Worm (Caenorhabditis elegans) whole organism, early embryonic: ENCODE measurements around the gene far-8.

Source experiments
- F13C5.2 ChIP-seq: sonication (generic microtip); optimal IDR thresholded peaks from 2 replicates; lab custom pipeline; 2017; ENCODE audit warnings: mild to moderate bottlenecking, missing genetic modification characterization, inconsistent platforms, missing compliant biosample characterization
- aly-1 ChIP-seq: sonication (generic microtip); optimal IDR thresholded peaks from 2 replicates; lab custom pipeline; 2016; ENCODE audit warnings: missing genetic modification characterization, missing compliant biosample characterization
- ama-1 ChIP-seq: fragments of 150-350 bp; optimal IDR thresholded peaks from 2 replicates; lab custom pipeline; 2014
- ceh-13 ChIP-seq: fragments of 200-800 bp; sonication (Bioruptor generic); optimal IDR thresholded peaks from 2 replicates; lab custom pipeline; 2018; ENCODE audit warnings: mild to moderate bottlenecking, missing genetic modification characterization, missing compliant biosample characterization
- ceh-36 ChIP-seq: sonication (generic microtip); optimal IDR thresholded peaks from 2 replicates; lab custom pipeline; 2016; ENCODE audit warnings: missing genetic modification characterization, inconsistent platforms, missing compliant biosample characterization
- flt-1 ChIP-seq: fragments of 200-800 bp; sonication (Bioruptor generic); IDR thresholded peaks from 2 replicates; pipeline ENCODE4 v1.3.6; 2022; ENCODE audit warnings: missing genetic modification characterization, missing compliant biosample characterization
- hnd-1 ChIP-seq: sonication (generic microtip); optimal IDR thresholded peaks from 2 replicates; lab custom pipeline; 2016; ENCODE audit warnings: missing genetic modification characterization, missing compliant biosample characterization
- scrt-1 ChIP-seq: fragments of 200-800 bp; sonication (Bioruptor generic); IDR thresholded peaks from 2 replicates; pipeline ENCODE4 v1.3.6; 2022; ENCODE audit warnings: missing genetic modification characterization, missing compliant biosample characterization
- tbx-11 ChIP-seq: fragments of 200-800 bp; sonication (Bioruptor generic); IDR thresholded peaks from 2 replicates; pipeline ENCODE4 v1.3.6; 2022; ENCODE audit warnings: missing genetic modification characterization, missing compliant biosample characterization
- tbx-37 ChIP-seq: fragments of 200-800 bp; sonication (Bioruptor generic); conservative IDR thresholded peaks from 2 replicates; pipeline ENCODE4 v1.3.6; 2022; ENCODE audit warnings: missing genetic modification reagents, missing genetic modification characterization, missing compliant biosample characterization
- tra-4 ChIP-seq: sonication (generic microtip); optimal IDR thresholded peaks from 2 replicates; lab custom pipeline; 2017; ENCODE audit warnings: missing genetic modification characterization, missing compliant biosample characterization

ce11 chrIII:802041-802440, 40.7 kb upstream of the far-8 start:
- no peak for TF ChIP-seq F13C5.2 (tag; lab: Kevin White, UChicago)
- TF ChIP-seq tbx-37 (GFP tag; lab: Robert Waterston, UW) = no peak
- no peak for TF ChIP-seq flt-1
- no peak for TF ChIP-seq scrt-1 (GFP tag; lab: Robert Waterston, UW)
- TF ChIP-seq tra-4 = no peak
- no peak for TF ChIP-seq ceh-13
- TF ChIP-seq aly-1 (tag; lab: Kevin White, UChicago) = no peak
- no peak for TF ChIP-seq ceh-36 (tag; lab: Kevin White, UChicago)
- no peak for TF ChIP-seq ama-1 (lab: Kevin White, UChicago)
- no peak for TF ChIP-seq tbx-11 (GFP tag; lab: Robert Waterston, UW)
- no peak for TF ChIP-seq hnd-1
